Fruit fly (Drosophila melanogaster) whole organism, wandering third instar larva: Measurements from ENCODE around the gene Rab3GAP1.

Source experiments
- CrebA ChIP-seq: fragments of 200-800 bp; sonication (Bioruptor generic); optimal IDR thresholded peaks from 2 replicates; lab custom pipeline; 2016; ENCODE audit warnings: missing biosample characterization, mild to moderate bottlenecking, missing genetic modification characterization, borderline replicate concordance
- Dif ChIP-seq: fragments of 200-275, 200-300 bp; sonication (Bioruptor generic); optimal IDR thresholded peaks from 2 replicates; lab custom pipeline; 2018; ENCODE audit warnings: missing biosample characterization, missing genetic modification characterization; ENCODE audit not compliant: partially characterized antibody
- Hr78 ChIP-seq: fragments of >200 bp; optimal IDR thresholded peaks from 2 replicates; lab custom pipeline; 2017; ENCODE audit warnings: missing biosample characterization, missing genetic modification characterization
- Jra ChIP-seq: sonication (Bioruptor generic); optimal IDR thresholded peaks from 2 replicates; lab custom pipeline; 2016; ENCODE audit warnings: missing biosample characterization, missing genetic modification characterization
- Mio ChIP-seq: sonication (Bioruptor generic); optimal IDR thresholded peaks from 2 replicates; lab custom pipeline; 2016; ENCODE audit warnings: missing biosample characterization, missing genetic modification characterization
- Sp1 ChIP-seq: fragments of 200-800 bp; sonication (Bioruptor generic); optimal IDR thresholded peaks from 3 replicates; lab custom pipeline; 2019; ENCODE audit warnings: missing biosample characterization, mild to moderate bottlenecking, missing genetic modification characterization, moderate library complexity
- br ChIP-seq: fragments of 200-800 bp; sonication (Bioruptor generic); optimal IDR thresholded peaks from 2 replicates; lab custom pipeline; 2016; ENCODE audit warnings: missing biosample characterization, missing genetic modification characterization
- brk ChIP-seq: fragments of 200-800 bp; sonication (Bioruptor generic); optimal IDR thresholded peaks from 2 replicates; lab custom pipeline; 2016; ENCODE audit warnings: missing biosample characterization, mild to moderate bottlenecking, missing genetic modification characterization
- fru ChIP-seq: fragments of 200-800 bp; sonication (Bioruptor generic); optimal IDR thresholded peaks from 3 replicates; lab custom pipeline; 2016; ENCODE audit warnings: missing biosample characterization, mild to moderate bottlenecking, missing genetic modification characterization
- h ChIP-seq: fragments of 200-800 bp; sonication (Bioruptor generic); optimal IDR thresholded peaks from 3 replicates; lab custom pipeline; 2016; ENCODE audit warnings: missing biosample characterization, mild to moderate bottlenecking, missing genetic modification characterization
- pan ChIP-seq: fragments of >200 bp; optimal IDR thresholded peaks from 2 replicates; lab custom pipeline; 2017
- psq ChIP-seq: fragments of 200-800 bp; sonication (Bioruptor generic); optimal IDR thresholded peaks from 3 replicates; lab custom pipeline; 2017; ENCODE audit warnings: missing biosample characterization, mild to moderate bottlenecking, missing genetic modification characterization, moderate library complexity
- rgr ChIP-seq: fragments of 200-800 bp; sonication (Bioruptor generic); optimal IDR thresholded peaks from 3 replicates; lab custom pipeline; 2016; ENCODE audit warnings: missing biosample characterization, mild to moderate bottlenecking, missing genetic modification characterization
- woc ChIP-seq: sonication (Bioruptor generic); optimal IDR thresholded peaks from 2 replicates; lab custom pipeline; 2016; ENCODE audit warnings: missing biosample characterization, mild to moderate bottlenecking, missing genetic modification characterization

- TF ChIP-seq psq (GFP tag; lab: Kevin White, UChicago) (no peak), pan (lab: Kevin White, UChicago) (no peak), h (GFP tag; lab: Kevin White, UChicago) (no peak), Sp1 (GFP tag; lab: Kevin White, UChicago) (no peak), CrebA (GFP tag; lab: Kevin White, UChicago) (no peak), Mio (GFP tag; lab: Kevin White, UChicago) (no peak), Hr78 (GFP tag; lab: Kevin White, UChicago) (no peak), brk (GFP tag; lab: Kevin White, UChicago) (no peak), Dif (GFP tag; lab: Kevin White, UChicago) (no peak), Jra (GFP tag; lab: Kevin White, UChicago) (no peak), br (GFP tag; lab: Kevin White, UChicago) (no peak), woc (GFP tag; lab: Kevin White, UChicago) (no peak), fru (GFP tag; lab: Kevin White, UChicago) (peak; percentile 32), rgr (no peak)
Observed at dm6 chr2L:1554954-1555353, 56.0 kb downstream of the Rab3GAP1 start, which contains the start of gene haf.
